Worm (Caenorhabditis elegans): ENCODE measurements around the gene F10C2.5.
A peak's percentile ranks its signal among the peaks of the same experiment; 100 is the strongest.

F10C2.5 gene

DNA sequence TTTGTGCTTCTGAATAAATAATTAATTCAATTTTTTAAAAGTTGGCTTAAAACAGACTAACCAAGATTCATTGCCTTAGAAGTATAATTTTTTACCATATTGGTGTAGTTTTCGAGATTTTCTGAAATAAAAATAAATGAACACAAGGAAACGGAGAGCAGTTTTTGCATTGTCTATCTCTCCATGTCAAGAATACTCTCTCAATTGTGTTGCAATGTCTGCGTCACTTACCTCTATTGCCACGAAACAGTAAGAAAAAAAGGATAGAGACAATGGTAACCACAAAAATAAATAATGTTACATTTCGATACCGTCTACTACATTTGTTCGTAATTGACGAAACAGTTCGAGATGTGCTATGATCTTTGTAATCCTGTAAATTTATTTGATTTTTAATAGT is 37.7 kb downstream of the F10C2.5 start, which contains the start of gene R07B7.10:
Gene R07B7.10, plus strand, starts transcription at position 285 of the 400 bp plus-strand sequence.
- TF ChIP-seq ceh-43 (GFP tag; optimal IDR thresholded peaks at IDR 0.05): no peak
- TF ChIP-seq pha-4 (tag; optimal IDR thresholded peaks at IDR 0.05): no peak
- no peak for TF ChIP-seq mab-5 (tag; optimal IDR thresholded peaks at IDR 0.05)
- no peak for TF ChIP-seq cnd-1 (tag; optimal IDR thresholded peaks at IDR 0.05)

DNA sequence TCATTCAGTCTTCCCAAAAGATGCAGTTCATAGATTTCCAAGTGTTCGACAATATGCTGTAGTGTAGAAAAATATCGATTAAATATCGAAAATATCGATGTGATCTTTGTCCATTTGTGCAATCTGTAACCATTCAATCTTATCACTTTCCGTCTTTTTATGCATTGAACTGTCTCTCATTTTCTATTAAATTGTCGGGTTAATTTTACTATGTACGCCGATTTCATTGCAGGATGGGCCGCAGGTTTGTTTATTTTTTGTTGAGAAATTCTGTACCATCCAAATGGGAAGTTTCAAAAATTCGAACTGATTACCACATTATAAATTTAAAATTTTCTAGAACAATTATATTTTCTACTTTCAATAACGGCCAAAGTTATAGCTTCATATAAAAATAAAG is 39.0 kb downstream of the F10C2.5 start, which contains the start of gene R07B7.8:
Gene R07B7.8, minus strand, starts transcription at position 101 of the 400 bp plus-strand sequence.
- TF ChIP-seq nhr-237 (tag; optimal IDR thresholded peaks at IDR 0.05) (no peak), zip-8 (tag; optimal IDR thresholded peaks at IDR 0.05) (no peak), pha-4 (tag; optimal IDR thresholded peaks at IDR 0.05) (no peak), snpc-4 (tag; optimal IDR thresholded peaks at IDR 0.05) (no peak), lin-32 (GFP tag; optimal IDR thresholded peaks at IDR 0.05) (no peak), ham-2 (GFP tag; optimal IDR thresholded peaks at IDR 0.05) (no peak), ces-1 (GFP tag; optimal IDR thresholded peaks at IDR 0.05) (no peak), drap-1 (GFP tag; optimal IDR thresholded peaks at IDR 0.05) (no peak), mep-1 (tag; optimal IDR thresholded peaks at IDR 0.05) (no peak), elt-1 (tag; optimal IDR thresholded peaks at IDR 0.05; ENCODE audit: borderline replicate concordance, insufficient read depth) (no peak), nhr-76 (tag; optimal IDR thresholded peaks at IDR 0.05) (no peak), elt-3 (tag; optimal IDR thresholded peaks at IDR 0.05) (no peak), ceh-43 (GFP tag; optimal IDR thresholded peaks at IDR 0.05) (no peak), lsy-2 (tag; optimal IDR thresholded peaks at IDR 0.05) (no peak), unc-120 (tag; optimal IDR thresholded peaks at IDR 0.05; ENCODE audit: poor library complexity, severe bottlenecking) (no peak)

DNA sequence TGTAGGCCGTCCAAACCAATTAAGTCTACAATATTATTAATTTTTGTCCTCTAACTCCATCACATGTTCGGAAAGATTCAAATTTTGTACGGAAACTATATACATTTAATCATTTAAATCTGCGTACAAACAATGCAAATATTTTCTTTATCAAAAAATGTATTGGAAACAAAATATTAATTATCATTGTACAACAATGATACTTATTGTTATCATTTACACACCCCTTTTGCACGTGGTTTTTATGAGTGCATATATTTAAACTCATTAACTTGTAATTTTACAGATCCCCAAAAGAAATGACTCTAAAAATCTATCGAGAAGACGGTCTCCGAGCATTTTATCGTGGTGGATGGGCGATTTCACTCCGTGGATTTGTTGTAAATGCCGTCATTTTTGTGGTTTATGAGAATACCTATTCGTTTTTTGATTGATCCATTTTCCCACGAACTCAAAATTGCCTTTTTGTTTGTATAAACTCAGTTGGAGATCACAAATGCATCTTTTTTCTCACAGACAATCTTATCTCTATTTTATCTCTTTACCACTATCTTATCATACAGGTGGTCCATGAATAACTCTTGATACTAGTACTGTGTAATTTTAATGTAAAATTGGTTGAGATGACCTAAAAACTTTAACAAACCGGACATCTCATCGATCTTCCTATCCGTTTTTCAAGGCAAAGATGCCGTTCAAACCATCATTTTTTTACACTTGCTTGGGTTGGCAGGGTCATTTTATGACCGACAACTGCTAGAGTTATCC is 40.8 kb downstream of the F10C2.5 start:
- TF ChIP-seq tbx-8 (GFP tag; optimal IDR thresholded peaks at IDR 0.05) (no peak), hlh-1 (tag; optimal IDR thresholded peaks at IDR 0.05) (peak; percentile 67)

DNA sequence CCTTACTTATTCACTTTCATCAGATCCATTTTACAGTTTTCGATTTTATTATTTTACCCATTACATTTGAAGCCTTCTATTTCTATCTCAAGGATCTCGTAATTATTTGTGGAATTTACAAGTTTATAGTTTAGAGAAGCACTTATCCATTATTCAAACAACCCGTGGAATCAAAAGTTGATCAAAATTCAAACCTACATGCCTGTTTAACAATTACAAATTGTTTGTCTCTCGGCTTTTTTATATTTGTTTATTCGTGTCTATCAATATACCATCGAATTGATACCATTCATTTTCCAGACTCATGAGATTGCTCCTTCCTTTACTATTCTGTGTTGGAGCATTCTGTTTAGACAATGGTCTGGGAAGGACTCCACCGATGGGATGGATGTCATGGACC is 41.7 kb downstream of the F10C2.5 start, which contains the start of gene gana-1:
Gene gana-1, plus strand, starts transcription at position 301 of the 400 bp plus-strand sequence.
- no peak for TF ChIP-seq snpc-4 (tag; optimal IDR thresholded peaks at IDR 0.05)
- no peak for TF ChIP-seq unc-62 (GFP tag; optimal IDR thresholded peaks at IDR 0.05)
- no peak for TF ChIP-seq unc-39 (tag; optimal IDR thresholded peaks at IDR 0.05)
- no peak for TF ChIP-seq nhr-76 (tag; optimal IDR thresholded peaks at IDR 0.05)
- TF ChIP-seq M03D4.4 (tag; optimal IDR thresholded peaks at IDR 0.05): no peak
- TF ChIP-seq nhr-12 (tag; optimal IDR thresholded peaks at IDR 0.05): no peak
- TF ChIP-seq lin-13 (tag; optimal IDR thresholded peaks at IDR 0.05): no peak
- no peak for TF ChIP-seq tbx-8 (GFP tag; optimal IDR thresholded peaks at IDR 0.05)
- no peak for TF ChIP-seq mls-2 (tag; optimal IDR thresholded peaks at IDR 0.05)
- TF ChIP-seq blmp-1 (tag; optimal IDR thresholded peaks at IDR 0.05): no peak
- TF ChIP-seq lsy-2 (tag; optimal IDR thresholded peaks at IDR 0.05): no peak
- no peak for TF ChIP-seq ceh-43 (GFP tag; optimal IDR thresholded peaks at IDR 0.05)

DNA sequence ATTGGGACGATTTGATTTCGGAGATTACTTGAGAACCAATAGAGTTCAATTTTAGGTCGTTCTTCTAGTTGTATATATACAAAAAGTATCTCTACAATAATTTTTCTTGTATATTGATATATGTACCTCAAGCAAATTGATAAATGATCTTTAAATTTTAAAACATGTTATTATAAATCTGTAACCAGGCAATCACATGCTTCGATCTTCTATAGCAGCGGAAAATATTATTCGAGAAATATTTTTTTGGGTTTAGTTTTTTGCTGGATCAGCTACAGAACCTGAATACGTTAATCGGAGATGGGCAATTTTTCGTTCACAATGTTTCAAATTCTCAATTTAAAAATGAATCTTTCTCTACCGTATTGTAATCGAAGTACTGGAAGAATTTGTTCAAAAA is 43.5 kb downstream of the F10C2.5 start, which contains the start of gene R07B7.12:
Gene R07B7.12, plus strand, starts transcription at position 301 of the 400 bp plus-strand sequence.
- TF ChIP-seq unc-62 (GFP tag; optimal IDR thresholded peaks at IDR 0.05): no peak
- no peak for TF ChIP-seq tbx-8 (GFP tag; optimal IDR thresholded peaks at IDR 0.05)
- no peak for TF ChIP-seq elt-1 (tag; optimal IDR thresholded peaks at IDR 0.05; ENCODE audit: borderline replicate concordance, insufficient read depth)
- TF ChIP-seq nhr-2 (tag; optimal IDR thresholded peaks at IDR 0.05): no peak
- no peak for TF ChIP-seq ztf-11 (tag; optimal IDR thresholded peaks at IDR 0.05)
- TF ChIP-seq lin-13 (tag; optimal IDR thresholded peaks at IDR 0.05): no peak
- TF ChIP-seq nhr-28 (tag; optimal IDR thresholded peaks at IDR 0.05): no peak
- no peak for TF ChIP-seq mep-1 (tag; optimal IDR thresholded peaks at IDR 0.05)
- TF ChIP-seq lin-32 (GFP tag; optimal IDR thresholded peaks at IDR 0.05): no peak
- TF ChIP-seq nhr-76 (tag; optimal IDR thresholded peaks at IDR 0.05): no peak
- no peak for TF ChIP-seq unc-39 (tag; optimal IDR thresholded peaks at IDR 0.05)
- no peak for TF ChIP-seq ces-1 (GFP tag; optimal IDR thresholded peaks at IDR 0.05)
- no peak for TF ChIP-seq ceh-39 (tag; optimal IDR thresholded peaks at IDR 0.05)
- no peak for TF ChIP-seq flh-1 (GFP tag; optimal IDR thresholded peaks at IDR 0.05)
- TF ChIP-seq drap-1 (GFP tag; optimal IDR thresholded peaks at IDR 0.05): no peak
- no peak for TF ChIP-seq M03D4.4 (tag; optimal IDR thresholded peaks at IDR 0.05)

All from whole organism, mixed stage, embryonic.